Worm (Caenorhabditis elegans): Measurements from ENCODE around the gene ZK1290.13.

ce11 chrII:7574143-7574542 is 39.3 kb downstream of the ZK1290.13 start, which contains the start of gene F35D2.2:
- TF ChIP-seq W03F9.2 (tag; optimal IDR thresholded peaks at IDR 0.05) (no peak), him-1 (tag; optimal IDR thresholded peaks at IDR 0.05) (no peak)
